Fruit fly (Drosophila melanogaster) whole organism, embryonic: ENCODE measurements around the gene CG5853.

Experiments
- Adf1 ChIP-seq: fragments of 200-800 bp; sonication (Bioruptor generic); IDR thresholded peaks from 2 replicates; pipeline ENCODE4 v1.3.6; 2022; ENCODE audit warnings: missing biosample characterization, missing genetic modification characterization
- Aef1 ChIP-seq: fragments of 200-800 bp; sonication (Bioruptor generic); IDR thresholded peaks from 3 replicates; pipeline ENCODE4 v1.3.6; 2022; ENCODE audit warnings: missing biosample characterization, missing genetic modification characterization
- Asciz ChIP-seq: fragments of 200-800 bp; sonication (Bioruptor generic); optimal IDR thresholded peaks from 2 replicates; lab custom pipeline; 2017; ENCODE audit warnings: missing biosample characterization, mild to moderate bottlenecking, missing genetic modification characterization, missing genetic modification reagents
- Awh ChIP-seq: fragments of 200-800 bp; sonication (Bioruptor generic); IDR thresholded peaks from 2 replicates; pipeline ENCODE4, ENCODE4 v1.3.6; 2022; ENCODE audit warnings: missing biosample characterization, missing genetic modification characterization
- B-H1 ChIP-seq: fragments of 200-800 bp; sonication (Bioruptor generic); IDR thresholded peaks from 3 replicates; pipeline ENCODE4 v1.3.6; 2022; ENCODE audit warnings: missing biosample characterization, missing genetic modification characterization
- B-H2 ChIP-seq: fragments of 200-800 bp; sonication (Bioruptor generic); optimal IDR thresholded peaks from 2 replicates; lab custom pipeline; 2018; ENCODE audit warnings: missing biosample characterization, mild to moderate bottlenecking, missing genetic modification characterization
- CG12769 ChIP-seq: fragments of 200-800 bp; sonication (Bioruptor generic); optimal IDR thresholded peaks from 2 replicates; lab custom pipeline; 2019; ENCODE audit warnings: missing biosample characterization, mild to moderate bottlenecking, missing genetic modification characterization, moderate library complexity
- CG13287 ChIP-seq: fragments of 200-800 bp; sonication (Bioruptor generic); IDR thresholded peaks from 2 replicates; pipeline ENCODE4 v1.3.6; 2022; ENCODE audit warnings: missing biosample characterization, missing genetic modification characterization; ENCODE audit not compliant: partially characterized antibody
- CG15601 ChIP-seq: fragments of 200-800 bp; sonication (Bioruptor generic); optimal IDR thresholded peaks from 3 replicates; lab custom pipeline; 2019; ENCODE audit warnings: missing biosample characterization, mild to moderate bottlenecking, missing genetic modification characterization, moderate library complexity
- CG1602 ChIP-seq: fragments of 200-800 bp; sonication (Bioruptor generic); optimal IDR thresholded peaks from 3 replicates; lab custom pipeline; 2016; ENCODE audit warnings: missing biosample characterization, missing genetic modification characterization
- CG1832 ChIP-seq: fragments of 200-800 bp; sonication (Bioruptor generic); optimal IDR thresholded peaks from 2 replicates; lab custom pipeline; 2017; ENCODE audit warnings: missing biosample characterization, mild to moderate bottlenecking, missing genetic modification characterization, inconsistent platforms
- CG18599 ChIP-seq: fragments of 200-800 bp; sonication (Bioruptor generic); optimal IDR thresholded peaks from 3 replicates; lab custom pipeline; 2017; ENCODE audit warnings: missing biosample characterization, missing genetic modification characterization, mild to moderate bottlenecking, moderate library complexity, missing genetic modification reagents
- CG2129 ChIP-seq: fragments of 200-800 bp; sonication (Bioruptor generic); IDR thresholded peaks from 2 replicates; pipeline ENCODE4 v1.3.6; 2022; ENCODE audit warnings: missing biosample characterization, missing genetic modification characterization; ENCODE audit not compliant: partially characterized antibody
- CG2889 ChIP-seq: fragments of 200-800 bp; sonication (Bioruptor generic); IDR thresholded peaks from 3 replicates; pipeline ENCODE4 v1.3.6; 2022; ENCODE audit warnings: missing biosample characterization, missing genetic modification characterization
- CG32767 ChIP-seq: fragments of 200-800 bp; sonication (Bioruptor generic); IDR thresholded peaks from 2 replicates; pipeline ENCODE4 v1.3.6; 2022; ENCODE audit warnings: missing biosample characterization, missing genetic modification characterization
- CG43689 ChIP-seq: fragments of 200-800 bp; sonication (Bioruptor generic); IDR thresholded peaks from 2 replicates; pipeline ENCODE4 v1.3.6; 2022; ENCODE audit warnings: missing biosample characterization, missing genetic modification characterization
- CG6765 ChIP-seq: fragments of 200-800 bp; sonication (Bioruptor generic); optimal IDR thresholded peaks from 3 replicates; lab custom pipeline; 2017; ENCODE audit warnings: missing biosample characterization, mild to moderate bottlenecking, missing genetic modification characterization
- CG7357 ChIP-seq: fragments of 200-800 bp; sonication (Bioruptor generic); IDR thresholded peaks from 3 replicates; pipeline ENCODE4 v1.3.6; 2022; ENCODE audit warnings: missing biosample characterization, missing genetic modification characterization
- CG7928 ChIP-seq: fragments of 200-800 bp; sonication (Bioruptor generic); optimal IDR thresholded peaks from 2 replicates; lab custom pipeline; 2017; ENCODE audit warnings: missing biosample characterization, mild to moderate bottlenecking, missing genetic modification characterization
- CG8944 ChIP-seq: fragments of 200-800 bp; sonication (Bioruptor generic); optimal IDR thresholded peaks from 3 replicates; lab custom pipeline; 2016; ENCODE audit warnings: missing biosample characterization, missing genetic modification characterization
- CHES-1-like ChIP-seq: fragments of 200-800 bp; sonication (Bioruptor generic); optimal IDR thresholded peaks from 2 replicates; lab custom pipeline; 2016; ENCODE audit warnings: missing biosample characterization, missing genetic modification characterization
- Chrac-16 ChIP-seq: fragments of 200-800 bp; sonication (Bioruptor generic); optimal IDR thresholded peaks from 3 replicates; lab custom pipeline; 2016; ENCODE audit warnings: missing biosample characterization, missing genetic modification characterization
- Dad ChIP-seq: fragments of 200-800 bp; sonication (Bioruptor generic); optimal IDR thresholded peaks from 3 replicates; lab custom pipeline; 2016; ENCODE audit warnings: missing biosample characterization, missing genetic modification characterization
- Dbx ChIP-seq: fragments of 200-800 bp; sonication (Bioruptor generic); IDR thresholded peaks from 3 replicates; pipeline ENCODE4 v1.3.6; 2022; ENCODE audit warnings: missing biosample characterization, missing genetic modification characterization
- HLH4C ChIP-seq: fragments of 200-800 bp; sonication (Bioruptor generic); IDR thresholded peaks from 3 replicates; pipeline ENCODE4 v1.3.6; 2022; ENCODE audit warnings: missing biosample characterization, missing genetic modification characterization; ENCODE audit not compliant: partially characterized antibody
- Kr ChIP-seq: fragments of 200-800 bp; sonication (Bioruptor generic); optimal IDR thresholded peaks from 2 replicates; lab custom pipeline; 2017; ENCODE audit warnings: missing biosample characterization, mild to moderate bottlenecking, missing genetic modification characterization
- NK7.1 ChIP-seq: fragments of 200-800 bp; sonication (Bioruptor generic); optimal IDR thresholded peaks from 3 replicates; lab custom pipeline; 2016; ENCODE audit warnings: missing biosample characterization, missing genetic modification characterization
- Ptx1 ChIP-seq: fragments of 200-800 bp; sonication (Bioruptor generic); IDR thresholded peaks from 2 replicates; pipeline ENCODE4 v1.3.6; 2022; ENCODE audit warnings: missing biosample characterization, missing genetic modification characterization
- Ravus ChIP-seq: fragments of 200-800 bp; sonication (Bioruptor generic); IDR thresholded peaks from 2 replicates; pipeline ENCODE4 v1.3.6; 2022; ENCODE audit warnings: missing biosample characterization, missing genetic modification characterization
- Side ChIP-seq: fragments of 200-800 bp; sonication (Bioruptor generic); optimal IDR thresholded peaks from 2 replicates; lab custom pipeline; 2016; ENCODE audit warnings: missing biosample characterization, missing genetic modification characterization
- Sry-β ChIP-seq: fragments of 200-800 bp; sonication (Bioruptor generic); optimal IDR thresholded peaks from 2 replicates; lab custom pipeline; 2018; ENCODE audit warnings: missing biosample characterization, mild to moderate bottlenecking, missing genetic modification characterization, moderate library complexity
- TFAM ChIP-seq: fragments of 200-800 bp; sonication (Bioruptor generic); optimal IDR thresholded peaks from 2 replicates; lab custom pipeline; 2017; ENCODE audit warnings: missing biosample characterization, missing genetic modification characterization, inconsistent platforms
- bowl ChIP-seq: fragments of 200-800 bp; sonication (Bioruptor generic); IDR thresholded peaks from 2 replicates; pipeline ENCODE4 v1.3.6; 2022; ENCODE audit warnings: missing biosample characterization, missing genetic modification characterization
- cato ChIP-seq: fragments of 200-800 bp; sonication (Bioruptor generic); optimal IDR thresholded peaks from 2 replicates; lab custom pipeline; 2016; ENCODE audit warnings: missing biosample characterization, missing genetic modification characterization, borderline replicate concordance
- chn ChIP-seq: fragments of 200-800 bp; sonication (Bioruptor generic); optimal IDR thresholded peaks from 2 replicates; lab custom pipeline; 2016; ENCODE audit warnings: missing biosample characterization, missing genetic modification characterization
- crc ChIP-seq: fragments of 200-800 bp; sonication (Bioruptor generic); optimal IDR thresholded peaks from 2 replicates; lab custom pipeline; 2016; ENCODE audit warnings: missing biosample characterization, missing genetic modification characterization
- disco-r ChIP-seq: fragments of 200-800 bp; sonication (Bioruptor generic); optimal IDR thresholded peaks from 2 replicates; lab custom pipeline; 2016; ENCODE audit warnings: missing biosample characterization, missing genetic modification characterization
- emc ChIP-seq: fragments of 200-800 bp; sonication (Bioruptor generic); optimal IDR thresholded peaks from 2 replicates; lab custom pipeline; 2016; ENCODE audit warnings: missing biosample characterization, missing genetic modification characterization
- ewg ChIP-seq: fragments of 200-800 bp; sonication (Bioruptor generic); optimal IDR thresholded peaks from 3 replicates; lab custom pipeline; 2017; ENCODE audit warnings: mild to moderate bottlenecking, missing biosample characterization, missing genetic modification reagents, missing genetic modification characterization
- fd64A ChIP-seq: fragments of 200-800 bp; sonication (Bioruptor generic); optimal IDR thresholded peaks from 3 replicates; lab custom pipeline; 2018; ENCODE audit warnings: missing biosample characterization, mild to moderate bottlenecking, missing genetic modification characterization
- h ChIP-seq: fragments of >200 bp; optimal IDR thresholded peaks from 2 replicates; lab custom pipeline; 2017
- lmd ChIP-seq: fragments of 200-800 bp; sonication (Bioruptor generic); IDR thresholded peaks from 2 replicates; pipeline ENCODE4 v1.3.6; 2022; ENCODE audit warnings: missing biosample characterization, missing genetic modification characterization
- maf-S ChIP-seq: fragments of 200-800 bp; sonication (Bioruptor generic); optimal IDR thresholded peaks from 2 replicates; lab custom pipeline; 2016; ENCODE audit warnings: missing biosample characterization, missing genetic modification characterization
- mam ChIP-seq: fragments of 200-800 bp; sonication (Bioruptor generic); optimal IDR thresholded peaks from 3 replicates; lab custom pipeline; 2016; ENCODE audit warnings: missing biosample characterization, missing genetic modification characterization
- nmo ChIP-seq: fragments of 200-800 bp; sonication (Bioruptor generic); optimal IDR thresholded peaks from 2 replicates; lab custom pipeline; 2018; ENCODE audit warnings: missing biosample characterization, mild to moderate bottlenecking, missing genetic modification characterization, moderate library complexity
- peb ChIP-seq: fragments of 200-800 bp; sonication (Bioruptor generic); IDR thresholded peaks from 2 replicates; pipeline ENCODE4 v1.3.6; 2022; ENCODE audit warnings: missing biosample characterization, missing genetic modification characterization
- pnt ChIP-seq: fragments of 200-800 bp; sonication (Bioruptor generic); optimal IDR thresholded peaks from 3 replicates; lab custom pipeline; 2016; ENCODE audit warnings: missing biosample characterization, missing genetic modification characterization
- slbo ChIP-seq: fragments of 200-800 bp; sonication (Bioruptor generic); IDR thresholded peaks from 2 replicates; pipeline ENCODE4 v1.3.6; 2022; ENCODE audit warnings: missing biosample characterization, missing genetic modification characterization
- wek ChIP-seq: fragments of 200-800 bp; sonication (Bioruptor generic); optimal IDR thresholded peaks from 3 replicates; lab custom pipeline; 2018; ENCODE audit warnings: missing biosample characterization, mild to moderate bottlenecking, missing genetic modification characterization, moderate library complexity

The CG5853 gene

DNA sequence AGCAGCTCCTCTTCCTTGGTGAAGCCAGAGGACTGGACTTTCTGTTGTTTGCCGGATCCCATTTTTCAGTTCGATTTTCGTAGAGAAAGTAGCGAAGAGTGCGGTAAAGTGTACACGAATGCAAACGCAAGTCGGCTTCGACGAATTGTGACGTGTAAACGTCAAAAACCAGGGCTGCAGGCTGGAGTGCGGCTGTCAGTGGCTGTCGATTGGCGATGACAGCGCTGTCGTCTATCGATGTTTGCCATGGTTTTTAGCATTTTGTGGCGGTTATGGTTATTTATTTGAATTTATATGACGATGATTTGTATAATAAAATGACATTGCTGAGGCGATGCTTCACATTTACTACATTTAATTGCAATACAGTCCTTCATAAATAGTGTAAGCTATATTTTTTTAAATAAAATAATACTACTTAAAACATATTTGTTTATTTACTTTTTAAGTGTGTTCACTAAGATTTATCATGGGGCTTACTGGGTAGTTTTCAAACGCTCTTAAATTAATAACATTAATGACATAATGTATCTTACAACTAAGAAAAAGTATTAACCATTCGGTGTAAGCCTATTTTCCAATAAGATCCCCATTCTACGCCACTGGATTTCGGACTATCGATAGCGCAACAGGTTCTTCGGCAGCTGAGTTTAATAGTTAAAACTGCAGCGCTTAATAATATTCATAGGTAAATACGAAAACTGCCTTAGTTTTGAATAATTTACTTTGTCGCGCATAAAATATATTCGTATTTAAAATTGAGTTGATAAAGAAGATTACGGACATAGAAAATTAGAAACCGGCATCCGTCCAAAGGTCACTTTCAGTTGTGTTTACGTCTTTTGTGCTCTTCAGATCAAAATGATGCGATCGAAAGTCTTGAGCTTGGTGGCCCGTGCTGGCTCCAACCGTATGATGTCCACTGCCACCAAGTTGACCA is 29.2 kb downstream of the CG5853 start, which contains the start of the genes CG5885 and CG4598 (continued):
- TF ChIP-seq ewg (GFP tag; lab: Kevin White, UChicago), result peak; percentile 6
- TF ChIP-seq CG7357 (GFP tag; lab: Robert Waterston, UW), result no peak
- peak; percentile 80 for TF ChIP-seq Dbx (GFP tag; lab: Robert Waterston, UW)
- peak; percentile 55 for TF ChIP-seq pnt
- peak; percentile 31 for TF ChIP-seq Asciz (GFP tag; lab: Kevin White, UChicago)
- TF ChIP-seq CG2129 (GFP tag; lab: Robert Waterston, UW), result 0 out of 2 replicates have a peak, but pooled peaks have one; percentile 37
- TF ChIP-seq CHES-1-like (GFP tag; lab: Kevin White, UChicago), result no peak
- peak; percentile 70 for TF ChIP-seq CG18599
- TF ChIP-seq disco-r, result no peak
- no peak for TF ChIP-seq fd64A (GFP tag; lab: Kevin White, UChicago)
- TF ChIP-seq slbo (GFP tag; lab: Robert Waterston, UW), result peak; percentile 84
- TF ChIP-seq bowl, result no peak
- peak; percentile 98 for TF ChIP-seq CG7928 (GFP tag; lab: Kevin White, UChicago)
- TF ChIP-seq Ravus (GFP tag; lab: Robert Waterston, UW), result peak; percentile 31
- peak; percentile 20 for TF ChIP-seq CG12769 (tag; lab: Kevin White, UChicago)
- TF ChIP-seq CG8944 (GFP tag; lab: Kevin White, UChicago), result peak; percentile 9
- TF ChIP-seq Awh (GFP tag; lab: Robert Waterston, UW), result peak; percentile 78
- TF ChIP-seq CG43689 (GFP tag; lab: Robert Waterston, UW), result 0 out of 2 replicates have a peak, but pooled peaks have one; percentile 10
- peak; percentile 71 for TF ChIP-seq mam
- peak; percentile 82 for TF ChIP-seq HLH4C
- TF ChIP-seq cato, result peak; percentile 29
- no peak for TF ChIP-seq NK7.1 (GFP tag; lab: Kevin White, UChicago)
- no peak for TF ChIP-seq CG1832 (GFP tag; lab: Kevin White, UChicago)
- TF ChIP-seq Aef1 (GFP tag; lab: Robert Waterston, UW), result peak; percentile 43; the same call in 2 of the 3 replicates
- no peak for TF ChIP-seq wek
- TF ChIP-seq nmo (GFP tag; lab: Kevin White, UChicago), result peak; percentile 61
- peak; percentile 50 for TF ChIP-seq Adf1 (GFP tag; lab: Robert Waterston, UW)
- peak; percentile 36 for TF ChIP-seq CG6765 (GFP tag; lab: Kevin White, UChicago)
- peak; percentile 50 for TF ChIP-seq B-H2
- TF ChIP-seq Sry-β (GFP tag; lab: Kevin White, UChicago), result no peak
- no peak for TF ChIP-seq emc
- no peak for TF ChIP-seq Side (GFP tag; lab: Kevin White, UChicago)
- TF ChIP-seq maf-S, result peak; percentile 40
- TF ChIP-seq Dad (GFP tag; lab: Kevin White, UChicago), result no peak
- no peak for TF ChIP-seq B-H1 (GFP tag; lab: Robert Waterston, UW)
- no peak for TF ChIP-seq TFAM
- peak; percentile 62 for TF ChIP-seq CG15601 (tag; lab: Kevin White, UChicago)
- peak; percentile 70 for TF ChIP-seq Chrac-16
- peak; percentile 54 for TF ChIP-seq chn (GFP tag; lab: Kevin White, UChicago)
- no peak for TF ChIP-seq Kr (GFP tag; lab: Kevin White, UChicago)
- TF ChIP-seq lmd, result peak; percentile 60; the same call in 1 of the 2 replicates
- TF ChIP-seq CG1602 (GFP tag; lab: Kevin White, UChicago), result peak; percentile 69
- peak; percentile 22 for TF ChIP-seq crc
- TF ChIP-seq h (lab: Kevin White, UChicago), result no peak
- peak; percentile 62 for TF ChIP-seq Ptx1 (GFP tag; lab: Robert Waterston, UW)
- TF ChIP-seq CG32767, result peak; percentile 34; the same call in 1 of the 2 replicates
- no peak for TF ChIP-seq peb (GFP tag; lab: Robert Waterston, UW)
- 0 out of 3 replicates have a peak, but pooled peaks have one; percentile 28 for TF ChIP-seq CG2889
- TF ChIP-seq CG13287 (GFP tag; lab: Robert Waterston, UW), result peak; percentile 80
